Worm (Caenorhabditis elegans) whole organism, early embryonic: Measurements from ENCODE around the gene T26C12.1.
A peak's percentile ranks its signal among the peaks of the same experiment; 100 is the strongest.

Experiments
- B0310.2 ChIP-seq: sonication (generic microtip); optimal IDR thresholded peaks from 2 replicates; lab custom pipeline; 2016; ENCODE audit warnings: mild to moderate bottlenecking, missing genetic modification characterization, missing compliant biosample characterization
- F13C5.2 ChIP-seq: sonication (generic microtip); optimal IDR thresholded peaks from 2 replicates; lab custom pipeline; 2017; ENCODE audit warnings: mild to moderate bottlenecking, missing genetic modification characterization, inconsistent platforms, missing compliant biosample characterization
- aly-1 ChIP-seq: sonication (generic microtip); optimal IDR thresholded peaks from 2 replicates; lab custom pipeline; 2016; ENCODE audit warnings: missing genetic modification characterization, missing compliant biosample characterization
- ama-1 ChIP-seq: fragments of 150-350 bp; optimal IDR thresholded peaks from 2 replicates; lab custom pipeline; 2014
- ceh-13 ChIP-seq: fragments of 200-800 bp; sonication (Bioruptor generic); optimal IDR thresholded peaks from 2 replicates; lab custom pipeline; 2018; ENCODE audit warnings: mild to moderate bottlenecking, missing genetic modification characterization, missing compliant biosample characterization
- ceh-36 ChIP-seq: sonication (generic microtip); optimal IDR thresholded peaks from 2 replicates; lab custom pipeline; 2016; ENCODE audit warnings: missing genetic modification characterization, inconsistent platforms, missing compliant biosample characterization
- ets-7 ChIP-seq: sonication (generic microtip); optimal IDR thresholded peaks from 2 replicates; lab custom pipeline; 2016; ENCODE audit warnings: missing genotype, missing genetic modification characterization, missing compliant biosample characterization
- flt-1 ChIP-seq: fragments of 200-800 bp; sonication (Bioruptor generic); IDR thresholded peaks from 2 replicates; pipeline ENCODE4 v1.3.6; 2022; ENCODE audit warnings: missing genetic modification characterization, missing compliant biosample characterization
- hmbx-1 ChIP-seq: sonication (generic microtip); optimal IDR thresholded peaks from 2 replicates; lab custom pipeline; 2016; ENCODE audit warnings: mild to moderate bottlenecking, missing genetic modification characterization, missing compliant biosample characterization
- hmg-4 ChIP-seq: fragments of 200-800 bp; sonication (Bioruptor generic); optimal IDR thresholded peaks from 2 replicates; lab custom pipeline; 2018; ENCODE audit warnings: mild to moderate bottlenecking, missing genetic modification characterization, missing compliant biosample characterization
- hnd-1 ChIP-seq: sonication (generic microtip); optimal IDR thresholded peaks from 2 replicates; lab custom pipeline; 2016; ENCODE audit warnings: missing genetic modification characterization, missing compliant biosample characterization
- pes-1 ChIP-seq: fragments of 200-800 bp; sonication (Bioruptor generic); IDR thresholded peaks from 2 replicates; pipeline ENCODE4 v1.3.6; 2022; ENCODE audit warnings: missing genetic modification reagents, missing genetic modification characterization, missing compliant biosample characterization
- scrt-1 ChIP-seq: fragments of 200-800 bp; sonication (Bioruptor generic); IDR thresholded peaks from 2 replicates; pipeline ENCODE4 v1.3.6; 2022; ENCODE audit warnings: missing genetic modification characterization, missing compliant biosample characterization
- sea-1 ChIP-seq: fragments of 200-800 bp; sonication (Bioruptor generic); conservative IDR thresholded peaks from 2 replicates; pipeline ENCODE4 v1.3.6; 2022; ENCODE audit warnings: missing genetic modification characterization, missing compliant biosample characterization
- tbx-11 ChIP-seq: fragments of 200-800 bp; sonication (Bioruptor generic); IDR thresholded peaks from 2 replicates; pipeline ENCODE4 v1.3.6; 2022; ENCODE audit warnings: missing genetic modification characterization, missing compliant biosample characterization
- tbx-37 ChIP-seq: fragments of 200-800 bp; sonication (Bioruptor generic); conservative IDR thresholded peaks from 2 replicates; pipeline ENCODE4 v1.3.6; 2022; ENCODE audit warnings: missing genetic modification reagents, missing genetic modification characterization, missing compliant biosample characterization
- tra-4 ChIP-seq: sonication (generic microtip); optimal IDR thresholded peaks from 2 replicates; lab custom pipeline; 2017; ENCODE audit warnings: missing genetic modification characterization, missing compliant biosample characterization

Gene T26C12.1

DNA sequence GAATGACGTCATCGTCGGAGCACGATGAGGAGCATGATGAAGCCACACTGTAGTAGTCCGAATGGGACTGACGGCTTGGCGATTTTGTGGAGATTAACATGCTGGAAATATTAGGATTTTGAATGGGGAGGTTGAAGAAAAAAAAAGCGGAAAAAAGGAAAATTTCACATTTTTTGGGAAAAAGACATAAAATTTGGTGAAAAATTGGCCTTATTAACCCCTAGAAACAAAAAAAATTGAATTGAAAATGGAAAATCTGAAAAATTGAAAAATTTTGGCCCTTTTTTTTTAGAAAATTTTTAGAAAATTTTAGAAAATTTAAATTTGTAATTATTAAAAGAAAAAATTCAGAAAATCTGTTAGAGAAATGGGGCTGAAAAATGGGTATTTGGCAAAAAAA, 14.6 kb downstream of the T26C12.1 start, which contains the start of gene T26C12.3:
Gene T26C12.3 (minus strand): TSS at position 101 of the 400 bp plus-strand sequence.
- TF ChIP-seq scrt-1 (GFP tag; lab: Robert Waterston, UW) (no peak), tra-4 (tag; lab: Kevin White, UChicago) (no peak), hnd-1 (tag; lab: Kevin White, UChicago) (no peak), tbx-37 (GFP tag; lab: Robert Waterston, UW) (no peak), tbx-11 (GFP tag; lab: Robert Waterston, UW) (no peak), B0310.2 (no peak), ceh-13 (no peak), aly-1 (tag; lab: Kevin White, UChicago) (no peak), hmbx-1 (no peak), F13C5.2 (tag; lab: Kevin White, UChicago) (no peak), hmg-4 (no peak), pes-1 (no peak), sea-1 (GFP tag; lab: Robert Waterston, UW) (no peak), flt-1 (GFP tag; lab: Robert Waterston, UW) (no peak), ets-7 (tag; lab: Kevin White, UChicago) (no peak), ama-1 (lab: Kevin White, UChicago) (no peak), ceh-36 (no peak)

DNA sequence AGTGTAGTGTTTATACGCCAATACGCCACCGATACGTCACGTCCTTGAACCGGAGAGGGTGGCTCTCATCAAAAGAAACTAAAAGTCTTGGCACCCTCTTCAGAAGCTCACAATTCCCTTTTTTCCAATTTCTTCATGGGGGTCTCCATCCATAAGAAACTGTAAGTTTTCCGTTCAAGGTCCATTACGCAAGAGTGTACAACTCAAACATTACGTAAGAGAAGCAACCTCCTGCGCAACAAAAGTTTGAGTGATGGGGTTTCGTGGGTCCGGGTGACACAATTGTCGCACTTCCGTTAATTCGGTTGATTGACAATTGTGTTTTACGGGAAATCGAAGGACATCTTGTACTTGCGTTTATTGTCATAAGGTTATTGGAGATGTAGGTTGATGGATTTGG, 20.1 kb downstream of the T26C12.1 start:
- TF ChIP-seq ama-1 (lab: Kevin White, UChicago) (no peak), pes-1 (peak; percentile 41; the same call in 1 of the 2 replicates), hmg-4 (no peak)

- no peak for TF ChIP-seq flt-1 (GFP tag; lab: Robert Waterston, UW)
- no peak for TF ChIP-seq hmg-4
- no peak for TF ChIP-seq F13C5.2 (tag; lab: Kevin White, UChicago)
- no peak for TF ChIP-seq ets-7 (tag; lab: Kevin White, UChicago)
- no peak for TF ChIP-seq ama-1 (lab: Kevin White, UChicago)
- TF ChIP-seq aly-1 (tag; lab: Kevin White, UChicago), result no peak
- TF ChIP-seq pes-1, result no peak
- no peak for TF ChIP-seq ceh-13
- no peak for TF ChIP-seq tbx-37 (GFP tag; lab: Robert Waterston, UW)
- no peak for TF ChIP-seq ceh-36
- TF ChIP-seq tra-4 (tag; lab: Kevin White, UChicago), result no peak
- TF ChIP-seq scrt-1 (GFP tag; lab: Robert Waterston, UW), result no peak
- no peak for TF ChIP-seq hmbx-1
- TF ChIP-seq tbx-11 (GFP tag; lab: Robert Waterston, UW), result no peak
- no peak for TF ChIP-seq hnd-1 (tag; lab: Kevin White, UChicago)
Observed at ce11 chrIV:3289237-3289636, 30.5 kb downstream of the T26C12.1 start, which contains the start of gene gcy-23. Gene gcy-23, minus strand, starts transcription at chrIV:3289337.

- TF ChIP-seq ama-1 (lab: Kevin White, UChicago) (no peak), scrt-1 (GFP tag; lab: Robert Waterston, UW) (no peak), tra-4 (tag; lab: Kevin White, UChicago) (no peak), hnd-1 (tag; lab: Kevin White, UChicago) (no peak), hmbx-1 (no peak), tbx-37 (GFP tag; lab: Robert Waterston, UW) (no peak), ceh-13 (no peak), aly-1 (tag; lab: Kevin White, UChicago) (no peak), flt-1 (GFP tag; lab: Robert Waterston, UW) (no peak), ceh-36 (no peak), F13C5.2 (tag; lab: Kevin White, UChicago) (no peak), pes-1 (no peak), ets-7 (tag; lab: Kevin White, UChicago) (no peak), sea-1 (GFP tag; lab: Robert Waterston, UW) (no peak), tbx-11 (GFP tag; lab: Robert Waterston, UW) (no peak), hmg-4 (no peak), B0310.2 (no peak)
Observed at ce11 chrIV:3291977-3292561, 33.4 kb downstream of the T26C12.1 start, which contains the start of gene W08E12.8. Gene W08E12.8, plus strand, starts transcription at chrIV:3292371.

DNA sequence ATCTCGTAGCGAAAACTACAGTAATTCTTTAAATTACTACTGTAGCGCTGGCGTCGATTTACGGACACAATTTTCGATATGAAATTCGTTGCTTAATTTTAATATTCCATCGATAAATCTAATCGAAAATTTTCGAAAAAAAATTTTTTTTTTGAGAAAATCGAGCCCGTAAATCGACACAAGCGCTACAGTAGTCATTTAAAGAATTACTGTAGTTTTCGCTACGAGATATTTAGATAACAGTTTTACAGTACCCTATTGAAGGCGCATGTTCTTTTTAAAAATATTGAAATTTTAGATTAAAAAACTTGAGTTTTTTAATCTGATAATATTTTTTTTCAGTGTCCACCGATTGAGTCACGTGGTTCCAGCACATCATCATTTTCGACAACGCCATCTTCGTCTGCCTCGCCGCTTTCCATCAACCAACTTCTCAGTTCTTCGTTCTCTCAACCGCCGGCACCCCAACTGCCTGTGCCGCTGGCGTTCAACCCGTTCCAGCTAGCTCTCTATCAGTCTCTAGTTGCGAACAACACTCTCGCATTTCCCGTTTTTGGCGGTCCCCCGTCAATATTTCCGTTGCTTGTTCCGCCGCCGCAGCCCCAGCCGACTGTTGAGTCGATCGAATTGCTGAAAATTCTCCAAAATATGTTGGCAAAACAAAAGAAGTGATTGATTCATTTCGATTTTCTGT, 35.2 kb downstream of the T26C12.1 start:
- TF ChIP-seq F13C5.2 (tag; lab: Kevin White, UChicago) (no peak), sea-1 (GFP tag; lab: Robert Waterston, UW) (no peak), hmg-4 (no peak), tbx-37 (GFP tag; lab: Robert Waterston, UW) (no peak), ceh-13 (no peak), ets-7 (tag; lab: Kevin White, UChicago) (no peak), flt-1 (GFP tag; lab: Robert Waterston, UW) (no peak), hnd-1 (tag; lab: Kevin White, UChicago) (no peak), ama-1 (lab: Kevin White, UChicago) (no peak), pes-1 (no peak), scrt-1 (GFP tag; lab: Robert Waterston, UW) (no peak), tbx-11 (GFP tag; lab: Robert Waterston, UW) (no peak), hmbx-1 (no peak), ceh-36 (no peak)

DNA sequence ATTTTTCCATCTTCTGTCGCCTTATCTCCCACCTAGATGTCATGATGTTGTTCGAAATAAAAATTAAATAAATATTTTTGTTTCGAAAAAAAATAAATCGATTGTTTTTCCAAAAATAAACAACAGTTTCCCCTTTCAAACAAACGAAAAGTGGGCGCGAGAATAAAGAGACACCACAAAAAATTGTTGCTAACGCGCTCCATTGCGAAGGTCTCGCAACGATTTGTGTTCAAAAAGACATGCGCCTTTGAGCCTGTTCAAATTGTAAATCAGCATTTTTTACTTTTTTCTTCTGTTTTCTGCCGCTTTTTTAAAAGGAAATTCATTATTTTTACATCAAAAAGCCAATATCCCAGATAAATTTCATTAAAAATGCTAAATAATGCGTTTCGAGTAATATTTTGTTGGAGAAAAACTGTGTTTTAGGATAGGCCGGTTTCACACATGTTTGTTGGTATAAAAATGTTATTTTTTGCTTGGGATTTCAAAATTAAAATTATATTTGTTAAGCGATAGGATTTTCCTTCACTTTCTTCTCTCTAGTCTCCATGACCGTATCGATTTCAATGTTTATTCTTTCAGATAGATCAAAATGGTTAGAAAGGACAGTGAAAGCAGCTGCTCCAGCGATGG, 36.0 kb downstream of the T26C12.1 start, which contains the start of gene W08E12.7:
Gene W08E12.7 (plus strand): TSS at position 583 of the 633 bp plus-strand sequence.
- peak; percentile 83 for TF ChIP-seq F13C5.2 (tag; lab: Kevin White, UChicago)
- TF ChIP-seq ama-1 (lab: Kevin White, UChicago), result no peak
- TF ChIP-seq ceh-36, result no peak
- peak; percentile 65 for TF ChIP-seq scrt-1 (GFP tag; lab: Robert Waterston, UW)
- TF ChIP-seq ceh-13, result peak; percentile 20
- peak; percentile 20; the same call in 1 of the 2 replicates for TF ChIP-seq flt-1 (GFP tag; lab: Robert Waterston, UW)
- no peak for TF ChIP-seq aly-1 (tag; lab: Kevin White, UChicago)
- TF ChIP-seq B0310.2, result no peak
- peak; percentile 74 for TF ChIP-seq pes-1
- TF ChIP-seq tra-4 (tag; lab: Kevin White, UChicago), result no peak
- TF ChIP-seq hnd-1 (tag; lab: Kevin White, UChicago), result peak; percentile 16
- no peak for TF ChIP-seq hmbx-1
- TF ChIP-seq sea-1 (GFP tag; lab: Robert Waterston, UW), result peak; percentile 38; the same call in 1 of the 2 replicates
- TF ChIP-seq tbx-37 (GFP tag; lab: Robert Waterston, UW), result 0 out of 2 replicates have a peak, but pooled peaks have one; percentile 19
- no peak for TF ChIP-seq ets-7 (tag; lab: Kevin White, UChicago)
- TF ChIP-seq hmg-4, result peak; percentile 23
- TF ChIP-seq tbx-11 (GFP tag; lab: Robert Waterston, UW), result peak; percentile 64; the same call in 1 of the 2 replicates
